Worm (Caenorhabditis elegans) whole organism, L4/young adult: ENCODE results near the gene R04B5.5.

ENCODE experiments used
- W03F9.2 ChIP-seq: fragments of 150-350 bp; optimal IDR thresholded peaks from 2 replicates; lab custom pipeline; 2014; ENCODE audit warnings: missing biosample characterization, missing genetic modification characterization
- dao-5 ChIP-seq: sonication (generic microtip); optimal IDR thresholded peaks from 2 replicates; lab custom pipeline; 2016; ENCODE audit warnings: missing genotype, missing genetic modification characterization, moderate library complexity, missing compliant biosample characterization
- him-1 ChIP-seq: sonication (generic microtip); optimal IDR thresholded peaks from 2 replicates; lab custom pipeline; 2016; ENCODE audit warnings: missing genotype, missing genetic modification reagents, missing genetic modification characterization, missing compliant biosample characterization

R04B5.5 gene

DNA sequence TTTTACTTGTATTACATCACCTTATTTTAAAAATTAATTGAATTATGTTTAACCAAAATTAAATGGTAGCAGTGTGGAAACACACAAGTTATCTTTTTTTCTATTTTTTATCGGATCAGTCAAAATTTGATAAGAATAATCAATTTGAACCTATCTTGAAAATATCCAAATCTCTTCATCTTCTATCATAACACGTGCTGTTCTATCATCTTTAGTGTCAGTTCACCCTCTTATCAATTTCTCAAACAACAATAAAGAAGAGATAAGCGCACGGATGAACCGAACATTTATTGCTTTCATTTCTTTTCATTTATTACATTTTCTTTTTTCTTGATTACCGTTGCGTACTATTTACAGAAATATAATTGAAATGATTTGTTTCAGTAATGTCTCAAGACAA is at the start of gene R04B5.5:
Gene R04B5.5, plus strand, starts transcription at position 378 of the 400 bp plus-strand sequence.
- TF ChIP-seq him-1 (tag; lab: Kevin White, UChicago) (no peak), dao-5 (tag; lab: Kevin White, UChicago) (no peak), W03F9.2 (no peak)

DNA sequence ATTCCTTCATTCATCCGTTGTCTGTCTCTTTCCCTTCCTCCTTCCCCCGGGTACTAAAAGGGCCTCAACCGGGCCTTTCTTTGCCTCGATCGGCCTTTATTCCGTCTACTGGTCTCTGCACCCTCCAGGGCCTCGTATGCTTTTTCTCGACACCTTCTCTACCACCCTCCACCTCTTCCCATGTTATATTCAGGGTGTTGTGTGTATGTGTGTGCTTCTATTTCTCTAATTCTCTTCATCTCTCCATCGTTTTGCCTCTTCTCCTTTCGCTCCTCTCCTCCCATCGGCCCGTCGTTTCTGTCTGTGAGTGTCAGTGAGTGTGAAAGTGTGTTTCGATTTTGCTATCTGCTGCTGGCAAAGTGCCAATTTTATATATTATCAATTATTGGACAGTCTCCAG is 47.4 kb upstream of the R04B5.5 start:
- TF ChIP-seq W03F9.2 (peak; percentile 58), him-1 (tag; lab: Kevin White, UChicago) (no peak)

DNA sequence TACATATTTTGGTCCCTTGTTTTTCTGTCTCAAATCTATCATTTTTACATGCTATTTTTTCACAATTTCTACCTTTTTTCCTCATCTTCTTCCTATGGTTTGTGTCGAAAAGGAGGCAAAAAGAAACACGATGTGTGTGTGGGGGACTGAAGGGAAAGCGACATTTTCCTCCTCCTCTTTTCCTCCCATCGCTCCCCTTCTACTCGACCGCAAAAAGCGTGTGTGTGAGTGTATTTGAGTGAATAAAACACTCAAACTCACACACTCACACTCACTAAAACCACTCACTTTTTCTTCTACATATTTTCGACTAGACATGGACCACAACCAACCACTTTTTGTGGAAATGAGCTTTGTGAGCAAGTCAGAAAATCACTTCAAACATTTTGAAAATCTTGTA is 45.8 kb upstream of the R04B5.5 start:
- TF ChIP-seq W03F9.2 (no peak), dao-5 (tag; lab: Kevin White, UChicago) (no peak), him-1 (tag; lab: Kevin White, UChicago) (no peak)

DNA sequence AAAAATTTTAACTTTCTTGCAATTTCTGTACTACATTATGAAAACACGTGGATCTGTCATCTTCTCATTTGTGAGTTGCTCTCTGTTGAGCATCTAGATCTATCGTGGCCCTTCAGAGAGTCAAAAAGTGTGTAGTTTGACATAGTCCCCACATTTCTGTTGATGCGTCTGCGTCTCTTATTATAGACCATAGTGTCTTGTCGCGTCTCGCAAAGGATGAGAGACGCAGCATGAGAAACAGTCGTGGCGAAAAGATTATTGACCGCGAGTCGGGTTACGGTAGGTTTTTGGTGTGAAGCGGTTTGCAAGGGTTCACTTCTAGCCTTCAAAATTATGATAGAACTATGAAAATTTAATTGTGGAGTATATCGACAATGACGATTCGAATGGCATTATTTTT is 45.0 kb upstream of the R04B5.5 start:
- no peak for TF ChIP-seq W03F9.2
- TF ChIP-seq him-1 (tag; lab: Kevin White, UChicago), result peak; percentile 29
- no peak for TF ChIP-seq dao-5 (tag; lab: Kevin White, UChicago)

DNA sequence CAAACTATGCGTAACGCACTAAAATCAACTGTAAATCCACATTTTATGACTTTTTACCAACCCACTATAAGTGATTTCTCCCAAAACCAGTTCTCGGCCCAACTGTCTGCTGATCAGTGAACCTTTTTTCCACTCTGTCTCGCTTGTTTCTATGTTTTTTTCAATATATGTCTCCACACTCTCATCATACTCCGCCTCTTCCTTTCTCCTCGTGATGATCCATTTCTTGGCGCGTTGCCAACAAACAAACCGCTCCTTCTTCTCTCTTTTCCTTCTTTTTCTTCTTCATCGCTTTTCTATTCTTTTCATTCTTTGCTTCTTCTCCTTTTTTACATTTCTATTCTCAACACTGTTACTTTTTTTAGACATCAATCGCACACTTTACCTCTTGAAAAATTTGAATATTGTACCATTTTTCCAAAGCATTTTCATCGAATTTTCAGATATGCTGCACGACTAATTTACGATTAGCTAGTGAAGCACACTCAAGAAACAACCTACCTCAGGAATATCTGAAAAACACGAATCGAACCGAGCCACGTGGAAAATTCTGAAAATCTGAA is 44.0 kb upstream of the R04B5.5 start, which contains the start of gene T06E8.8:
Gene T06E8.8, plus strand, starts transcription at position 513 of the 563 bp plus-strand sequence.
- TF ChIP-seq him-1 (tag; lab: Kevin White, UChicago) (no peak), dao-5 (tag; lab: Kevin White, UChicago) (no peak), W03F9.2 (no peak)

DNA sequence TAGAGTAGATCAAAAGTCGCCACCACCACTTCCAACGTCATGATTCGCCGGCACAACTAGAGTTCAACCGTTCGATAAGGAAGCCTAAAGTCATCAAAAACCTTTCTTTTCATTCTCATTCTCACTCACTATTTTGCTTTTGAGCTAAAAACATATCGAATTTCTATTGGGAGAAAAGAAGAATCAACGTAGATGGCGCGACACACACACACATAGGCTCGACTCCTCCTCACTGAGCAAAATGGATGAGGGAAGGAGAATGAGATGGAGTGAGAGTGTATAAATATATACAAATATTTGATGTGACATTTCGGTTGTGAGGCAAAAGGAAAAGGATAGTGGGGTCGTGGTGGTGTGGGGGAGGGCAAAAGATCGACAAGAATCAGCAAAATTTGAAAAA is 42.5 kb upstream of the R04B5.5 start:
- TF ChIP-seq dao-5 (tag; lab: Kevin White, UChicago), result no peak
- no peak for TF ChIP-seq W03F9.2
- TF ChIP-seq him-1 (tag; lab: Kevin White, UChicago), result no peak

DNA sequence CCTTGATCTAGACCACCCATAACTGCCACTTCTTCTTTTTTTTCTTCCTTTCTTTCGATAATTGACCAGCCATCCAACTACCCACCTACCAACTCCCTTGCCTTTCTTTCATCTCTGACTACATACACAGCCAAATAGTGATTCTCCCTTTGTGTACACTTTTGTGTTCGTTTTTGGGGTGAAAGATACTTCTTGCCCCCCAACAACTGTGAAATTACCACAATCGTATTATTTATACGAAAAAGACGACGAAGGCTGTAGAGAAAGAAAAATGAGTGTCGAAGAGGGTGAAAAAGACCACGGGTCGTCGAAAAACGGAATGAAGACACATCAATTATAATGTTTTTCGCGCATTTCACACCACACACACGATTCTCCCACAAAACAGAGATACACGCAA is 40.8 kb upstream of the R04B5.5 start:
- TF ChIP-seq him-1 (tag; lab: Kevin White, UChicago) (no peak), dao-5 (tag; lab: Kevin White, UChicago) (no peak), W03F9.2 (no peak)

DNA sequence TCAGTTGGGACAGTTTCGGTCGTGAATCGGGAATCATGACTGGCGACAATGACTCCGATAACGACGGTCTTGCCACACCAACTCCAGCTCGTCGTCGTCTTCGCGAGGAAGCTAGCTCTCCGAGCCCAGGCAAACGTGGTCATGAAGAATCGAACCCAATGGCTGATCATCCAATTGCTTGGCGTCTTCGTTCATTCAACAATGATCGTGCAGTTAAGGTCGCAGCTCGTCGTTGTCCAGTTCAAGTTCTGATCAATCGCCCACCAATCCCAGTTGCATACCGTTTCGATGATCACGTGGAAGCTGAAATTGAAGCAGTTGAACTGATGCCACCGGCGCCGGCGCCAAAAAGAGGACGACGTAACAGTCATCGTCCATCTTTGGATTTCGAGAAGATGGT is 40.1 kb upstream of the R04B5.5 start:
- TF ChIP-seq him-1 (tag; lab: Kevin White, UChicago), result no peak
- no peak for TF ChIP-seq W03F9.2
- TF ChIP-seq dao-5 (tag; lab: Kevin White, UChicago), result no peak

DNA sequence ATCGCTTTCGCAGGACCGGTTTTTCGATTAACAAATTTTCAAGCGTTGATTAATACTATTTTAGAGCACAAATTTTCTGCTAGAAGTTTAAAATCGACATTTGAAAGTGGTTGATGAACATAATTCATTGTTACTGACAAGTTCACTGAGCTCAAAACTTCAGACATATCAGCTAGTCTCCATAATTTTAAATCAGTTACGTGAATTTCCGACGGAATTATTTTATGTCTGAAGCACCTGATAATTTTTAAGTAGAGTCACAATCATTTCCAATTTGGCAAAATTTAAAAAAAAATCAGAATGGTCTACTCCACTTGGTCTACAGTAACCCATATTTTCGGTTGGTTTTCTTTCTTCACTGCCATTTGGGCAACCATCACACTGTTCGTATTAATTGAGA is 35.4 kb upstream of the R04B5.5 start, which contains the start of gene str-118:
Gene str-118, plus strand, starts transcription at position 301 of the 400 bp plus-strand sequence.
- no peak for TF ChIP-seq dao-5 (tag; lab: Kevin White, UChicago)
- TF ChIP-seq him-1 (tag; lab: Kevin White, UChicago), result no peak
- no peak for TF ChIP-seq W03F9.2

DNA sequence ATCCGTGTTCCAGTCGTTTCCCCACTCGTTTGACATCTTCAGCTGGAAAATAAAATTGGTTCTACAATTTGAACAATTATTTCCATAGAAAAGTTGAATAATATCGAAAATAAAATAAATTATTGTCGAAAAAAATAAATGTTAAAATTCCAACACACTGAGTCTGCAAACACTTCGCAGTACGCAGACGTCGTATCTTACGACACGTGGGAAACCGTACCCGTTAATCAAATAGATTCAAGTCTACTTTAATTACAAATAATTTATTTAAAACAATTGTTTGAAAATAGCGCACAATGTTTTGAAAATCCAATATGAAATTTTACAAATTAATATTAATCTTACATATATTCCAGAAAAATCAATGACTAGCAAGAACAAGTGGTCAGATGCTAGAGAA is 32.4 kb upstream of the R04B5.5 start, which contains the start of gene yif-1:
Gene yif-1, minus strand, starts transcription at position 42 of the 400 bp plus-strand sequence.
- no peak for TF ChIP-seq W03F9.2
- no peak for TF ChIP-seq him-1 (tag; lab: Kevin White, UChicago)
- no peak for TF ChIP-seq dao-5 (tag; lab: Kevin White, UChicago)

DNA sequence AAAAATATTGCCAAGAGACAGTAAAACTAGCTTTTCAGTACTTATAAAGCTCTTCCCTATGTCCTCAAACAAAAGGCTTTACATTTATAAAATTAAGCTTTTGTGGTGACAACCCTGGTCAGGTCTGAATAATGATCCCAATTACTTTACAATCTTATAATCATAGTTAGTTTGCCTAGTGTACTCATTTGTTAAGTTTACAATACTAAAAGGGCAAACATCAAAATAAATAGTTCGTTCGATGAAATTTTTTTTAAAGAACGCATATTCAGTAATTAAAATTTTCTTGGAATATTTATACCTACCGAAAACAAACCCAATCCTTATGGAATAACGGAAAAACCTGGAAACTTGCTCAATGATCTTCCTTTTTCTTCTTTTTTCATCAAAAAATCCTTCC is 28.5 kb upstream of the R04B5.5 start:
- TF ChIP-seq dao-5 (tag; lab: Kevin White, UChicago) (no peak), him-1 (tag; lab: Kevin White, UChicago) (no peak), W03F9.2 (no peak)

DNA sequence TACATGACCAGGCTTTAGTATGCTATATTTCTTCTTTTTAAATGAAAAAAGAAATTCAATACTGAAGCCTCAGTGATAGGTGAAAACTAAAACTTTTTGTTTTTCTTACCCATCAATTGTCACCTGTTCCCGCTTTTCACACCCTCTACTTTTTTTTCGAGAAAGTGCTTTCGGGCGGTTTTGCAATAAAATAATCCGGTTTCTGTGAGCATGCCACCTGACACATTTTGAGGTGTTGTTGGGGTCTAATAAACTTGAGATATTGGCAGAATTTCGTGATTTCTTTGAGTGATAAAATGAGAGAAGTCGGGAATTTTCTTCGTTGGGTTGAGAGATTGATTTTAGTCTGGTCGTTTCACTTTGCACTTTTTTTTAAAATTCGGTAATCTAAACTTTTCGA is 27.2 kb upstream of the R04B5.5 start:
- TF ChIP-seq dao-5 (tag; lab: Kevin White, UChicago) (no peak), W03F9.2 (no peak), him-1 (tag; lab: Kevin White, UChicago) (no peak)

DNA sequence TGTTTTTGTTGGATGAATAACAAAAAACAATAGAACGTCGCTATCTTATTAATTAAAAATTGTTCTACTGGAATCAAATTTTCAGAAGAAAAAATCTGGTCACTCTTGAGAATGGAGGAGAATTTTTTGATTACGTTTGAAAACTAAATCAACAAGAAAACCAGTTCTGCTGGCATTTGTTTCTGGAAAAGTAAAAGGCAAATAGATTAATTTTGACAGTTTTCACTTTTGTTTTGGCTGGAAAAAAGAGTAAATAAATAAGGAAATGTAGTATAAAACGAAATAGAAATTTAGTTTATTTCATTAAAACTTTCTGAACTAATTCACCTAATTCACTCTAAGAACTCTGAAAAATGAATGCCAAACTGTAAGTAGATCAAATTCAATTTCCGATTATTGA is 23.1 kb upstream of the R04B5.5 start, which contains the start of gene fipr-13:
Gene fipr-13, plus strand, starts transcription at position 301 of the 400 bp plus-strand sequence.
- TF ChIP-seq him-1 (tag; lab: Kevin White, UChicago) (no peak), W03F9.2 (no peak), dao-5 (tag; lab: Kevin White, UChicago) (no peak)

DNA sequence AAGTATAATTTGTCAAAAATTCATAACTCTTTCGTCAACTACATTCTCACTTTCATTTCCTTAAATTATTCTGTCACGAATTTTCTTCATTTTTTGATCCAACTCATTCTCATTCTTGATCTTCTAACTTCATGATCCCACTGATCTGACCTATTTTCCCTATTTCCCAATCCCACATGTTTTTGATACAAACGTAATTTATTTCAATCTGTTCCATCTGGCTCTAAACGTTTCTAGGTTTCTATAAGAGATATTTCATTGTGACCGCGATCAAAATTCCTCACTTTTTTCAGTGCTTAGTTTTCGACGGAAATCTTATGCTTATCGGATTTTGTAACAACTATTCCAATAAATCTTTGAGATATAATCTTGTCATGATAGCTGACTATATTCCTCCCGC is 21.6 kb upstream of the R04B5.5 start:
- TF ChIP-seq him-1 (tag; lab: Kevin White, UChicago) (no peak), dao-5 (tag; lab: Kevin White, UChicago) (no peak), W03F9.2 (no peak)

DNA sequence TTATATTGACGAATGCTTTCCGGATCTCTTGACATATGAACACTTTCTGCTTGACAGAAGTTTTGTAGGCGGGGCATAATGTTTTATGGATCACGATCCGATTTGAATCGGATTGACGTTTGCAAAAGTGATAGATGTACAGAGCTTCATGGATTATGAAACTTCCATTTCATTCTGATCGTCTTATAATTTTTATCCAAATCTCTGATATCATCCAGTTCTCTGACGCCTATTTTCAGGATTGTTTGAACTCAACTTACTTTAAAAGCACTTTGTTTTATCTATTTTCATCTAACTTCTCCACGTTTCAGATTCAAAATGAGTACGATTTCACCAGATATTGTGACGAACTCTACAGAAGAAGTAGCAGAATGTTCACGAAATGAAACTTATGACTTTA is 20.5 kb upstream of the R04B5.5 start, which contains the start of gene npr-39:
Gene npr-39, plus strand, starts transcription at position 301 of the 400 bp plus-strand sequence.
- TF ChIP-seq him-1 (tag; lab: Kevin White, UChicago), result no peak
- TF ChIP-seq W03F9.2, result no peak
- TF ChIP-seq dao-5 (tag; lab: Kevin White, UChicago), result no peak
